Worm (Caenorhabditis elegans): ENCODE results near the gene hsp-75.

DNA sequence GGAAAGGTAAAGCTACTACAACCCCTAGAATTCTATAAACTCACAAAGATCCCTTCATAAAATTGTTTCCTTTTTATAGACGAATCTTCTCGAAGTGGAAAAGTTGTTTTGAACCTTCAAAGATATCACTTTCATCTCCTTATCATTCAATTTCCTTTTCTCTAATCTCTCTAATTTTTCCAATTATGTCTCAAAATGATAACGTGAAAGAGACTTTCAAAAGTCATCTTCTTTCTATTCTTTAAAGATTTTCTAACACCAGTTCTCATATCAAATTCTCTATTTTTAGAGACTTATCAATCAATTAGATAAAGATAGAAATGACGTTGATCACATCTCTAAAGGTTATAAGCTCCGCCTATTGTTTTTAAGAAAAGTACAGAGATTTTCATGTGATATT is 27.0 kb downstream of the hsp-75 start:
- TF ChIP-seq ama-1 (optimal IDR thresholded peaks at IDR 0.05) (no peak), snpc-4 (tag; optimal IDR thresholded peaks at IDR 0.05) (no peak), zag-1 (tag; optimal IDR thresholded peaks at IDR 0.05) (no peak), gmeb-1 (tag; optimal IDR thresholded peaks at IDR 0.05) (no peak), R02D3.7 (tag; optimal IDR thresholded peaks at IDR 0.05) (no peak), lin-11 (tag; optimal IDR thresholded peaks at IDR 0.05) (no peak), lin-39 (tag; optimal IDR thresholded peaks at IDR 0.05) (no peak), ztf-4 (tag; optimal IDR thresholded peaks at IDR 0.05) (no peak), nhr-77 (tag; optimal IDR thresholded peaks at IDR 0.05) (no peak)
